Worm (Caenorhabditis elegans) whole organism, L3 larva: Measurements from ENCODE around the gene T12E12.6.

ENCODE experiments used
- daf-12 ChIP-seq: fragments of 150-350 bp; optimal IDR thresholded peaks from 2 replicates; lab custom pipeline; 2014; ENCODE audit warnings: missing biosample characterization, missing genetic modification reagents, missing genetic modification characterization
- egl-27 ChIP-seq: sonication (generic microtip); optimal IDR thresholded peaks from 4 replicates; lab custom pipeline; 2017; ENCODE audit warnings: missing biosample characterization, missing genetic modification reagents, missing genetic modification characterization
- lin-15B ChIP-seq: fragments of 150-350 bp; optimal IDR thresholded peaks from 2 replicates; lab custom pipeline; 2014; ENCODE audit warnings: missing biosample characterization, missing genetic modification characterization
- nhr-12 ChIP-seq: fragments of 150-350 bp; optimal IDR thresholded peaks from 2 replicates; lab custom pipeline; 2014; ENCODE audit warnings: missing biosample characterization, missing genetic modification characterization
- nhr-237 ChIP-seq: fragments of 150-350 bp; optimal IDR thresholded peaks from 2 replicates; lab custom pipeline; 2014; ENCODE audit warnings: missing biosample characterization, missing genetic modification characterization
- skn-1 ChIP-seq: fragments of 150-350 bp; optimal IDR thresholded peaks from 2 replicates; lab custom pipeline; 2014; ENCODE audit warnings: missing biosample characterization, missing genetic modification characterization
- ztf-11 ChIP-seq: fragments of 150-350 bp; optimal IDR thresholded peaks from 2 replicates; lab custom pipeline; 2014; ENCODE audit warnings: missing biosample characterization, missing genetic modification characterization

ce11 chrIV:5535780-5536179 is 38.2 kb downstream of the T12E12.6 start:
- TF ChIP-seq ztf-11 (tag; lab: Kevin White, UChicago), result no peak
- no peak for TF ChIP-seq nhr-12 (tag; lab: Kevin White, UChicago)
- no peak for TF ChIP-seq egl-27 (tag; lab: Kevin White, UChicago)
- TF ChIP-seq nhr-237 (tag; lab: Kevin White, UChicago), result no peak
- TF ChIP-seq daf-12 (tag; lab: Kevin White, UChicago), result no peak
- no peak for TF ChIP-seq skn-1 (tag; lab: Kevin White, UChicago)
- TF ChIP-seq lin-15B, result no peak
